Fruit fly (Drosophila melanogaster) whole organism, wandering third instar larva: ENCODE data around the gene Cht5.
A peak's percentile ranks its signal among the peaks of the same experiment; 100 is the strongest.

Source experiments
- Abd-B ChIP-seq: fragments of >200 bp; optimal IDR thresholded peaks from 2 replicates; lab custom pipeline; 2017; ENCODE audit warnings: missing biosample characterization, missing genetic modification characterization
- CG9705 ChIP-seq: fragments of 200-800 bp; sonication (Bioruptor generic); optimal IDR thresholded peaks from 2 replicates; lab custom pipeline; 2018; ENCODE audit warnings: missing biosample characterization, mild to moderate bottlenecking, missing genetic modification characterization
- CrebA ChIP-seq: fragments of 200-800 bp; sonication (Bioruptor generic); optimal IDR thresholded peaks from 2 replicates; lab custom pipeline; 2016; ENCODE audit warnings: missing biosample characterization, mild to moderate bottlenecking, missing genetic modification characterization, borderline replicate concordance
- Dfd ChIP-seq: fragments of >200 bp; optimal IDR thresholded peaks from 2 replicates; lab custom pipeline; 2017; ENCODE audit warnings: missing biosample characterization, missing genetic modification characterization
- Dif ChIP-seq: fragments of 200-275, 200-300 bp; sonication (Bioruptor generic); optimal IDR thresholded peaks from 2 replicates; lab custom pipeline; 2018; ENCODE audit warnings: missing biosample characterization, missing genetic modification characterization; ENCODE audit not compliant: partially characterized antibody
- GATAd ChIP-seq: sonication (Bioruptor generic); optimal IDR thresholded peaks from 2 replicates; lab custom pipeline; 2016; ENCODE audit warnings: missing biosample characterization, missing genetic modification characterization
- HLH106 ChIP-seq: fragments of 200-800 bp; optimal IDR thresholded peaks from 3 replicates; lab custom pipeline; 2019; ENCODE audit warnings: missing biosample characterization, mild to moderate bottlenecking, missing genetic modification characterization, moderate library complexity
- Hnf4 ChIP-seq: fragments of 200-800 bp; sonication (Bioruptor generic); optimal IDR thresholded peaks from 2 replicates; lab custom pipeline; 2016; ENCODE audit warnings: missing biosample characterization, mild to moderate bottlenecking, missing genetic modification characterization
- Jra ChIP-seq: sonication (Bioruptor generic); optimal IDR thresholded peaks from 2 replicates; lab custom pipeline; 2016; ENCODE audit warnings: missing biosample characterization, missing genetic modification characterization
- Mio ChIP-seq: sonication (Bioruptor generic); optimal IDR thresholded peaks from 2 replicates; lab custom pipeline; 2016; ENCODE audit warnings: missing biosample characterization, missing genetic modification characterization
- OdsH ChIP-seq: fragments of 200-800 bp; sonication (Bioruptor generic); optimal IDR thresholded peaks from 2 replicates; lab custom pipeline; 2016; ENCODE audit warnings: missing biosample characterization, mild to moderate bottlenecking, missing genetic modification characterization
- Rel ChIP-seq, 2 experiments: fragments of 200-800 bp; sonication (Bioruptor generic) in 1 of 2; optimal IDR thresholded peaks; 2 replicates in 1 of 2; 3 replicates in 1 of 2; lab custom pipeline; 2016 to 2019; ENCODE audit warnings: mild to moderate bottlenecking in 2 of 2, missing biosample characterization in 2 of 2, missing genetic modification characterization in 2 of 2, moderate library complexity in 1 of 2
- Sp1 ChIP-seq: fragments of 200-800 bp; sonication (Bioruptor generic); optimal IDR thresholded peaks from 3 replicates; lab custom pipeline; 2019; ENCODE audit warnings: missing biosample characterization, mild to moderate bottlenecking, missing genetic modification characterization, moderate library complexity
- Vsx2 ChIP-seq: fragments of 200-300, 225-300 bp; sonication (Bioruptor generic); optimal IDR thresholded peaks from 2 replicates; lab custom pipeline; 2018; ENCODE audit warnings: missing biosample characterization, missing genetic modification characterization; ENCODE audit not compliant: partially characterized antibody
- br ChIP-seq: fragments of 200-800 bp; sonication (Bioruptor generic); optimal IDR thresholded peaks from 2 replicates; lab custom pipeline; 2016; ENCODE audit warnings: missing biosample characterization, missing genetic modification characterization
- brk ChIP-seq: fragments of 200-800 bp; sonication (Bioruptor generic); optimal IDR thresholded peaks from 2 replicates; lab custom pipeline; 2016; ENCODE audit warnings: missing biosample characterization, mild to moderate bottlenecking, missing genetic modification characterization
- dmrt93B ChIP-seq: fragments of 200-800 bp; sonication (Bioruptor generic); optimal IDR thresholded peaks from 2 replicates; lab custom pipeline; 2018; ENCODE audit warnings: missing biosample characterization, mild to moderate bottlenecking, missing genetic modification characterization
- dsf ChIP-seq: sonication (Bioruptor generic); optimal IDR thresholded peaks from 2 replicates; lab custom pipeline; 2016; ENCODE audit warnings: missing biosample characterization, missing genetic modification characterization, borderline replicate concordance
- ey ChIP-seq: fragments of 200-800 bp; sonication (Bioruptor generic); optimal IDR thresholded peaks from 2 replicates; lab custom pipeline; 2016; ENCODE audit warnings: missing biosample characterization, missing genetic modification characterization
- foxo ChIP-seq, 2 experiments: fragments of 200-800 bp; sonication (Bioruptor generic); optimal IDR thresholded peaks; 2 replicates in 1 of 2; 3 replicates in 1 of 2; lab custom pipeline; 2016 to 2017; ENCODE audit warnings: missing biosample characterization in 2 of 2, missing genetic modification characterization in 2 of 2
- fru ChIP-seq: fragments of 200-800 bp; sonication (Bioruptor generic); optimal IDR thresholded peaks from 3 replicates; lab custom pipeline; 2016; ENCODE audit warnings: missing biosample characterization, mild to moderate bottlenecking, missing genetic modification characterization
- h ChIP-seq: fragments of 200-800 bp; sonication (Bioruptor generic); optimal IDR thresholded peaks from 3 replicates; lab custom pipeline; 2016; ENCODE audit warnings: missing biosample characterization, mild to moderate bottlenecking, missing genetic modification characterization
- jim ChIP-seq: fragments of 175-275, 200-325 bp; sonication (Bioruptor generic); optimal IDR thresholded peaks from 2 replicates; lab custom pipeline; 2016; ENCODE audit warnings: missing biosample characterization, mild to moderate bottlenecking, missing genetic modification characterization
- lola ChIP-seq: fragments of >200 bp; optimal IDR thresholded peaks from 2 replicates; lab custom pipeline; 2017; ENCODE audit warnings: missing biosample characterization, missing genetic modification characterization
- psq ChIP-seq: fragments of 200-800 bp; sonication (Bioruptor generic); optimal IDR thresholded peaks from 3 replicates; lab custom pipeline; 2017; ENCODE audit warnings: missing biosample characterization, mild to moderate bottlenecking, missing genetic modification characterization, moderate library complexity
- rgr ChIP-seq: fragments of 200-800 bp; sonication (Bioruptor generic); optimal IDR thresholded peaks from 3 replicates; lab custom pipeline; 2016; ENCODE audit warnings: missing biosample characterization, mild to moderate bottlenecking, missing genetic modification characterization
- sage ChIP-seq: fragments of 200-800 bp; sonication (Bioruptor generic); optimal IDR thresholded peaks from 2 replicates; lab custom pipeline; 2016; ENCODE audit warnings: missing biosample characterization, mild to moderate bottlenecking, missing genetic modification characterization
- sv ChIP-seq: fragments of 200-800 bp; sonication (Bioruptor generic); optimal IDR thresholded peaks from 3 replicates; lab custom pipeline; 2016; ENCODE audit warnings: missing biosample characterization, missing genetic modification characterization
- usp ChIP-seq: fragments of >200 bp; optimal IDR thresholded peaks from 2 replicates; lab custom pipeline; 2017; ENCODE audit warnings: missing biosample characterization, missing genetic modification characterization
- woc ChIP-seq: sonication (Bioruptor generic); optimal IDR thresholded peaks from 2 replicates; lab custom pipeline; 2016; ENCODE audit warnings: missing biosample characterization, mild to moderate bottlenecking, missing genetic modification characterization

Gene Cht5

dm6 chr3R:13788672-13789071 is 21.3 kb downstream of the Cht5 start:
- TF ChIP-seq GATAd (GFP tag; lab: Kevin White, UChicago) = no peak
- TF ChIP-seq br (GFP tag; lab: Kevin White, UChicago) = no peak

DNA sequence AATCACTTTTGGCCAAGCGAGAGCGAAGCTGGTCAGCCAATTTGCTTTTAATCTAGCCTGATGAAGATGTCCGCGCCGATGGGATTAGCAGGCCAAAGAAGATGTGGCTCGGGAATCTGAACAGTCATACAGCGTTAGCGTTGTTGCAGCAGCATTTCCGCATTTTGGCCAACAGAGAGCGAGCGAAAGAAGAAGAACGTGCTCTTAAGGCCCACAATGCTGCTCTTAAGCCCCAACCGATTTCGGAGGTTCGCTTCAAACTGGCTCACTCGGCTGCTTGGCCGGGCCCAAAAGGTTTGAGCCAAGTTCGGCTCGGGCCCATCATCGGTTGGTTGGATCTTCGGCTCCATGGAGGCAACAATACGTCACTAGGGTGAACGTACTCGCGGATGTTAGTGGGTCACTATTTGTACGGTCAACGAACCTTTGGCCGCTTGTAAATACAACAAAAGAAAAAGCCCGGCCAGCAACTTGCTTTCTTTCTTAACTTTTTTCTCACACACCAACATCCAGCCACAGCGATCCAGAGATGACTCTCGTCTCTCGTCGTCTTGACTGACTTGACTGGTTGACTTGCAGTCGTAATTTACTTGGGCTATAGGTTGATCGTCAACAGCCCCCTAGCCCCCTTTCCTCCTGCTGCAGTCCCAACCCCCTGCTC is 22.4 kb downstream of the Cht5 start:
- TF ChIP-seq Dif (GFP tag; lab: Kevin White, UChicago) (peak; percentile 36), psq (GFP tag; lab: Kevin White, UChicago) (no peak)

dm6 chr3R:13790820-13791219 is 23.5 kb downstream of the Cht5 start:
- no peak for TF ChIP-seq usp
- no peak for TF ChIP-seq Jra (GFP tag; lab: Kevin White, UChicago)
- no peak for TF ChIP-seq CG9705 (GFP tag; lab: Kevin White, UChicago)
- no peak for TF ChIP-seq sage
- no peak for TF ChIP-seq br (GFP tag; lab: Kevin White, UChicago)
- TF ChIP-seq OdsH (GFP tag; lab: Kevin White, UChicago) = no peak
- TF ChIP-seq, all 38 proteins: peak for 0

DNA sequence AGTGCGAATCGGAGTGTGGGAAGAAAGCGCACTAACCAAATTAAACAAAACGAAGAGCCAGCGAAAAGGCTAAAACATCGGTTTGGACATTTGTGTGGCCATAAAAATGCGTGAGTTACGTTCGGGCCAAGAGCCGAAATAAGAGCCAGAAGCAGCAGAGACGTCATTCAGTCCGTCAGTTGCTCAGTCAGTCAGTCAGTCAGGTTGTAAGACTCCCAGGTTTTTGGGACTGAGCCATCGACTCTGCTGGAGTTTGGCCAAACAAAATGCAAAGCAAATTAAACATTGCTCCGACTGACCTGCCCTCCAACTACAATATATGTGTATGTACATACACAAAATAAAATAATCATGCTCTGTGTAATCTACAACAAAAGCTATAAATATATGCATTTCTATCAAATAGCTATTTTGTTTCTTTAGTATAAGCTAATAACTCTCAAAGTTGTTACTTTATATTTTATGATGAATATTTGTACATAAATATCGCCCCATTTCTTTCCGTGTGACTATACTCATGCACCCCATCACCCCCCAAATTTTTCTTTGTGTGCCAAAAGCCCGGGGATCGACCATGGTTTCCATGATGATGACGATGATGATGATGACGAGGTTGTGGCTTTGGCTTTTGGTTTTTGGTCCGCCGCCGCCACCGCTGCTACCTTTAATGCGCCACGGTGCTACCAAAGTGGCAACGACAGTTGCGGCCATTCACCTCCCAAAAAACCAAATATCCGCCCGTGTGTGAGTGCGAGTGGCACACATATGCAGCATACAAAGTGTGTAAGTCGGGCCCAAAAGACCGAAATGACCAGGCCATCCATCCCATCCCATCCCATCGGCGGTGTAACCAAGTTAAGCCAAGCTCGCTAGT is 26.0 kb downstream of the Cht5 start:
- TF ChIP-seq rgr (GFP tag; lab: Kevin White, UChicago) (peak; percentile 23), fru (GFP tag; lab: Kevin White, UChicago) (peak; percentile 81), HLH106 (tag; lab: Kevin White, UChicago) (peak; percentile 76), woc (GFP tag; lab: Kevin White, UChicago) (peak; percentile 11), psq (GFP tag; lab: Kevin White, UChicago) (peak; percentile 45), sage (no peak), Rel (GFP tag; optimal IDR thresholded peaks at IDR 0.05; lab: Kevin White, UChicago) (no peak), Rel (tag; optimal IDR thresholded peaks at IDR 0.05; lab: Kevin White, UChicago) (no peak), h (GFP tag; lab: Kevin White, UChicago) (peak; percentile 70), ey (GFP tag; lab: Kevin White, UChicago) (peak; percentile 32), dmrt93B (GFP tag; lab: Kevin White, UChicago) (peak; percentile 44), OdsH (GFP tag; lab: Kevin White, UChicago) (peak; percentile 63), br (GFP tag; lab: Kevin White, UChicago) (peak; percentile 63), Sp1 (GFP tag; lab: Kevin White, UChicago) (peak; percentile 75), foxo (GFP tag; optimal IDR thresholded peaks at IDR 0.05; lab: Kevin White, UChicago) (peak in 1 of 2 experiments; percentile 76), GATAd (GFP tag; lab: Kevin White, UChicago) (no peak)

- no peak for TF ChIP-seq Dfd (GFP tag; lab: Kevin White, UChicago)
- TF ChIP-seq CG9705 (GFP tag; lab: Kevin White, UChicago) = peak; percentile 19
- peak; percentile 28 for TF ChIP-seq h (GFP tag; lab: Kevin White, UChicago)
- no peak for TF ChIP-seq jim (GFP tag; lab: Kevin White, UChicago)
- peak; percentile 57 for TF ChIP-seq dmrt93B (GFP tag; lab: Kevin White, UChicago)
- TF ChIP-seq rgr (GFP tag; lab: Kevin White, UChicago) = no peak
- no peak for TF ChIP-seq Hnf4 (GFP tag; lab: Kevin White, UChicago)
- no peak for TF ChIP-seq Vsx2 (GFP tag; lab: Kevin White, UChicago)
- TF ChIP-seq woc (GFP tag; lab: Kevin White, UChicago) = no peak
- no peak for TF ChIP-seq OdsH (GFP tag; lab: Kevin White, UChicago)
- TF ChIP-seq dsf = no peak
- TF ChIP-seq CrebA (GFP tag; lab: Kevin White, UChicago) = no peak
- TF ChIP-seq ey (GFP tag; lab: Kevin White, UChicago) = no peak
- TF ChIP-seq brk (GFP tag; lab: Kevin White, UChicago) = no peak
- TF ChIP-seq sv (GFP tag; lab: Kevin White, UChicago) = no peak
- TF ChIP-seq fru (GFP tag; lab: Kevin White, UChicago) = peak; percentile 30
- TF ChIP-seq Abd-B (GFP tag; lab: Kevin White, UChicago) = no peak
- TF ChIP-seq Rel (GFP tag; optimal IDR thresholded peaks at IDR 0.05; lab: Kevin White, UChicago) = no peak
- TF ChIP-seq Rel (tag; optimal IDR thresholded peaks at IDR 0.05; lab: Kevin White, UChicago) = no peak
- peak; percentile 71 for TF ChIP-seq Sp1 (GFP tag; lab: Kevin White, UChicago)
- peak in 1 of 2 experiments; percentile 69 for TF ChIP-seq foxo (GFP tag; optimal IDR thresholded peaks at IDR 0.05; lab: Kevin White, UChicago)
- no peak for TF ChIP-seq Mio (GFP tag; lab: Kevin White, UChicago)
- peak; percentile 25 for TF ChIP-seq Dif (GFP tag; lab: Kevin White, UChicago)
- TF ChIP-seq GATAd (GFP tag; lab: Kevin White, UChicago) = no peak
- no peak for TF ChIP-seq lola (GFP tag; lab: Kevin White, UChicago)
- peak; percentile 68 for TF ChIP-seq HLH106 (tag; lab: Kevin White, UChicago)
- TF ChIP-seq psq (GFP tag; lab: Kevin White, UChicago) = peak; percentile 17
These were observed 26.8 kb downstream of the Cht5 start for dm6 chr3R:13793979-13794665.
